Worm (Caenorhabditis elegans) whole organism, young adult: ENCODE measurements around the gene eng-1.

Experiments used
- B0019.2 ChIP-seq: fragments of 200-800 bp; sonication (Bioruptor generic); conservative IDR thresholded peaks from 2 replicates; pipeline ENCODE4 v1.3.6; 2022; ENCODE audit warnings: missing genetic modification reagents, missing genetic modification characterization, missing compliant biosample characterization
- B0336.3 ChIP-seq: fragments of 200-800 bp; sonication (Bioruptor generic); IDR thresholded peaks from 2 replicates; pipeline ENCODE4 v1.3.6; 2022; ENCODE audit warnings: missing genetic modification characterization, missing compliant biosample characterization
- C06A6.2 ChIP-seq: fragments of 200-800 bp; sonication (Bioruptor generic); conservative IDR thresholded peaks from 2 replicates; pipeline ENCODE4 v1.3.6; 2022; ENCODE audit warnings: missing genetic modification characterization, missing compliant biosample characterization
- D2030.7 ChIP-seq: fragments of 200-800 bp; sonication (Bioruptor generic); IDR thresholded peaks from 2 replicates; pipeline ENCODE4 v1.3.6; 2022; ENCODE audit warnings: missing genetic modification reagents, missing genetic modification characterization, missing compliant biosample characterization
- F10E7.11 ChIP-seq: sonication (generic microtip); optimal IDR thresholded peaks from 2 replicates; lab custom pipeline; 2017; ENCODE audit warnings: mild to moderate bottlenecking, missing genetic modification characterization, moderate library complexity, missing compliant biosample characterization
- F22D6.2 ChIP-seq: sonication (generic microtip); optimal IDR thresholded peaks from 2 replicates; lab custom pipeline; 2016; ENCODE audit warnings: mild to moderate bottlenecking, missing genetic modification characterization, missing compliant biosample characterization
- F37B4.10 ChIP-seq: fragments of 200-800 bp; sonication (Bioruptor generic); IDR thresholded peaks from 2 replicates; pipeline ENCODE4 v1.3.6; 2022; ENCODE audit warnings: missing genetic modification characterization, missing compliant biosample characterization
- F39B2.1 ChIP-seq: fragments of 200-800 bp; sonication (Bioruptor generic); IDR thresholded peaks from 2 replicates; pipeline ENCODE4 v1.3.6; 2022; ENCODE audit warnings: missing genetic modification reagents, missing genetic modification characterization, missing compliant biosample characterization
- K12H6.12 ChIP-seq: fragments of 200-800 bp; sonication (Bioruptor generic); optimal IDR thresholded peaks from 2 replicates; lab custom pipeline; 2018; ENCODE audit warnings: mild to moderate bottlenecking, missing genetic modification characterization, missing compliant biosample characterization
- Y53G8AR.9 ChIP-seq: fragments of 200-800 bp; sonication (Bioruptor generic); conservative IDR thresholded peaks from 2 replicates; pipeline ENCODE4 v1.3.6; 2022; ENCODE audit warnings: missing genetic modification reagents, missing genetic modification characterization, missing compliant biosample characterization
- Y67H2A.10 ChIP-seq: fragments of 200-800 bp; sonication (Bioruptor generic); conservative IDR thresholded peaks from 2 replicates; pipeline ENCODE4 v1.3.6; 2022; ENCODE audit warnings: missing genetic modification reagents, missing genetic modification characterization, missing compliant biosample characterization
- Y95B8A.8 ChIP-seq: fragments of 200-800 bp; sonication (Bioruptor generic); IDR thresholded peaks from 2 replicates; pipeline ENCODE4 v1.3.6; 2022; ENCODE audit warnings: missing genetic modification reagents, missing genetic modification characterization, missing compliant biosample characterization
- ama-1 ChIP-seq, 3 experiments: fragments of 150-350 bp in 1 of 3; sonication (generic microtip) in 2 of 3; optimal IDR thresholded peaks; 2 replicates each; lab custom pipeline; 2014 to 2018; ENCODE audit warnings: missing biosample characterization in 2 of 3, missing genetic modification characterization in 2 of 3, missing genetic modification reagents in 2 of 3
- athp-1 ChIP-seq: sonication (generic microtip); optimal IDR thresholded peaks from 2 replicates; lab custom pipeline; 2017; ENCODE audit warnings: mild to moderate bottlenecking, missing genetic modification characterization, missing compliant biosample characterization
- attf-5 ChIP-seq: fragments of 200-800 bp; sonication (Bioruptor generic); optimal IDR thresholded peaks from 2 replicates; lab custom pipeline; 2018; ENCODE audit warnings: mild to moderate bottlenecking, missing genetic modification characterization, missing compliant biosample characterization
- bed-1 ChIP-seq: fragments of 200-800 bp; sonication (Bioruptor generic); IDR thresholded peaks from 2 replicates; pipeline ENCODE4 v1.3.6; 2022; ENCODE audit warnings: missing genetic modification reagents, missing genetic modification characterization, missing compliant biosample characterization
- bed-2 ChIP-seq: fragments of 200-800 bp; sonication (Bioruptor generic); IDR thresholded peaks from 2 replicates; pipeline ENCODE4 v1.3.6; 2022; ENCODE audit warnings: missing genetic modification reagents, missing genetic modification characterization, missing compliant biosample characterization
- ccch-3 ChIP-seq: fragments of 200-800 bp; sonication (Bioruptor generic); optimal IDR thresholded peaks from 2 replicates; lab custom pipeline; 2018; ENCODE audit warnings: mild to moderate bottlenecking, missing genetic modification characterization, missing compliant biosample characterization
- cebp-2 ChIP-seq: fragments of 200-800 bp; sonication (Bioruptor generic); IDR thresholded peaks from 2 replicates; pipeline ENCODE4 v1.3.6; 2022; ENCODE audit warnings: missing genetic modification characterization, missing compliant biosample characterization
- ceh-79 ChIP-seq: sonication (generic microtip); optimal IDR thresholded peaks from 2 replicates; lab custom pipeline; 2017; ENCODE audit warnings: mild to moderate bottlenecking, missing genetic modification characterization, missing compliant biosample characterization
- ceh-91 ChIP-seq: fragments of 200-800 bp; sonication (Bioruptor generic); IDR thresholded peaks from 2 replicates; pipeline ENCODE4 v1.3.6; 2022; ENCODE audit warnings: missing genetic modification reagents, missing genetic modification characterization, missing compliant biosample characterization
- chd-7 ChIP-seq: sonication (generic microtip); optimal IDR thresholded peaks from 2 replicates; lab custom pipeline; 2016; ENCODE audit warnings: mild to moderate bottlenecking, missing genetic modification characterization, moderate library complexity, missing compliant biosample characterization
- dox-1 ChIP-seq: fragments of 200-800 bp; sonication (Bioruptor generic); IDR thresholded peaks from 2 replicates; pipeline ENCODE4 v1.3.6; 2022; ENCODE audit warnings: missing genetic modification reagents, missing genetic modification characterization, missing compliant biosample characterization
- dpff-1 ChIP-seq: sonication (generic microtip); optimal IDR thresholded peaks from 2 replicates; lab custom pipeline; 2017; ENCODE audit warnings: mild to moderate bottlenecking, missing genetic modification characterization, missing compliant biosample characterization
- egrh-3 ChIP-seq: fragments of 200-800 bp; sonication (Bioruptor generic); IDR thresholded peaks from 2 replicates; pipeline ENCODE4 v1.3.6; 2022; ENCODE audit warnings: missing genetic modification reagents, missing genetic modification characterization, missing compliant biosample characterization
- him-1 ChIP-seq: sonication (generic microtip); optimal IDR thresholded peaks from 2 replicates; lab custom pipeline; 2016; ENCODE audit warnings: missing genotype, missing genetic modification reagents, missing genetic modification characterization, missing compliant biosample characterization
- hlh-26 ChIP-seq: fragments of 200-800 bp; sonication (Bioruptor generic); conservative IDR thresholded peaks from 2 replicates; pipeline ENCODE4 v1.3.6; 2022; ENCODE audit warnings: missing genetic modification reagents, missing genetic modification characterization, missing compliant biosample characterization
- hmg-20 ChIP-seq: fragments of 200-800 bp; sonication (Bioruptor generic); IDR thresholded peaks from 2 replicates; pipeline ENCODE4 v1.3.6; 2022; ENCODE audit warnings: missing genetic modification reagents, missing genetic modification characterization, missing compliant biosample characterization
- hrde-1 ChIP-seq: sonication (generic microtip); optimal IDR thresholded peaks from 2 replicates; lab custom pipeline; 2016; ENCODE audit warnings: missing genetic modification characterization, mild to moderate bottlenecking, missing compliant biosample characterization, moderate library complexity, missing genotype, missing genetic modification reagents, borderline replicate concordance
- let-526 ChIP-seq: fragments of 200-800 bp; sonication (Bioruptor generic); IDR thresholded peaks from 2 replicates; pipeline ENCODE4 v1.3.6; 2022; ENCODE audit warnings: missing genetic modification reagents, missing genetic modification characterization, missing compliant biosample characterization
- lin-35 ChIP-seq, 3 experiments: fragments of 150-350 bp in 2 of 3; sonication (generic microtip) in 1 of 3; optimal IDR thresholded peaks; 2 replicates each; lab custom pipeline; 2014 to 2018; ENCODE audit warnings: missing biosample characterization in 3 of 3, missing genetic modification characterization in 3 of 3, missing genetic modification reagents in 3 of 3
- lin-40 ChIP-seq: sonication (generic microtip); optimal IDR thresholded peaks from 2 replicates; lab custom pipeline; 2016; ENCODE audit warnings: missing genetic modification characterization, mild to moderate bottlenecking, missing compliant biosample characterization, missing genotype, missing genetic modification reagents
- mcd-1 ChIP-seq: fragments of 200-800 bp; sonication (Bioruptor generic); IDR thresholded peaks from 2 replicates; pipeline ENCODE4 v1.3.6; 2022; ENCODE audit warnings: missing genetic modification reagents, missing genetic modification characterization, missing compliant biosample characterization
- mel-28 ChIP-seq: sonication (generic microtip); optimal IDR thresholded peaks from 2 replicates; lab custom pipeline; 2016; ENCODE audit warnings: borderline replicate concordance, mild to moderate bottlenecking, missing genetic modification characterization, missing compliant biosample characterization
- mes-4 ChIP-seq: sonication (generic microtip); optimal IDR thresholded peaks from 2 replicates; lab custom pipeline; 2016; ENCODE audit warnings: missing genotype, missing genetic modification characterization, missing compliant biosample characterization
- nfya-2 ChIP-seq: fragments of 200-800 bp; sonication (Bioruptor generic); IDR thresholded peaks from 2 replicates; pipeline ENCODE4 v1.3.6; 2022; ENCODE audit warnings: missing genetic modification reagents, missing genetic modification characterization, missing compliant biosample characterization
- nfyb-1 ChIP-seq: fragments of 200-800 bp; sonication (Bioruptor generic); IDR thresholded peaks from 2 replicates; pipeline ENCODE4 v1.3.6; 2022; ENCODE audit warnings: missing genetic modification reagents, missing genetic modification characterization, missing compliant biosample characterization
- pbrm-1 ChIP-seq: fragments of 200-800 bp; sonication (Bioruptor generic); IDR thresholded peaks from 2 replicates; pipeline ENCODE4 v1.3.6; 2022; ENCODE audit warnings: missing genetic modification reagents, missing genetic modification characterization, missing compliant biosample characterization
- rpc-1 ChIP-seq, 2 experiments: fragments of 150-350 bp in 1 of 2; sonication (generic microtip) in 1 of 2; optimal IDR thresholded peaks; 2 replicates each; lab custom pipeline; 2014 to 2018; ENCODE audit warnings: missing biosample characterization in 1 of 2, missing genetic modification characterization in 1 of 2, missing genetic modification reagents in 1 of 2, missing genotype in 1 of 2
- snpc-1.3 ChIP-seq: sonication (generic microtip); optimal IDR thresholded peaks from 2 replicates; lab custom pipeline; 2017; ENCODE audit warnings: missing genetic modification characterization, mild to moderate bottlenecking, missing compliant biosample characterization, antibody characterized with exemption, moderate library complexity, missing genotype, missing genetic modification reagents; ENCODE audit not compliant: insufficient read depth
- snpc-3.4 ChIP-seq: sonication (generic microtip); optimal IDR thresholded peaks from 2 replicates; lab custom pipeline; 2017; ENCODE audit warnings: missing genetic modification characterization, mild to moderate bottlenecking, missing compliant biosample characterization, antibody characterized with exemption, moderate library complexity, missing genotype, missing genetic modification reagents
- tbp1 ChIP-seq: fragments of 200-800 bp; sonication (Bioruptor generic); optimal IDR thresholded peaks from 2 replicates; lab custom pipeline; 2018; ENCODE audit warnings: mild to moderate bottlenecking, missing genetic modification characterization, missing compliant biosample characterization
- zfh-2 ChIP-seq: fragments of 200-800 bp; sonication (Bioruptor generic); conservative IDR thresholded peaks from 2 replicates; pipeline ENCODE4 v1.3.6; 2022; ENCODE audit warnings: missing genetic modification reagents, missing genetic modification characterization, missing compliant biosample characterization
- ztf-18 ChIP-seq: sonication (generic microtip); optimal IDR thresholded peaks from 2 replicates; lab custom pipeline; 2016; ENCODE audit warnings: missing genotype, mild to moderate bottlenecking, missing genetic modification characterization, missing compliant biosample characterization
- ztf-22 ChIP-seq: fragments of 200-800 bp; sonication (Bioruptor generic); optimal IDR thresholded peaks from 2 replicates; lab custom pipeline; 2018; ENCODE audit warnings: mild to moderate bottlenecking, missing genetic modification characterization, moderate library complexity, missing compliant biosample characterization
- ztf-26 ChIP-seq: sonication (generic microtip); optimal IDR thresholded peaks from 2 replicates; lab custom pipeline; 2017; ENCODE audit warnings: missing genetic modification characterization, missing compliant biosample characterization
- ztf-3 ChIP-seq: fragments of 200-800 bp; sonication (Bioruptor generic); optimal IDR thresholded peaks from 2 replicates; lab custom pipeline; 2018; ENCODE audit warnings: mild to moderate bottlenecking, missing genetic modification characterization, missing compliant biosample characterization
- ztf-6 ChIP-seq: fragments of 200-800 bp; sonication (Bioruptor generic); IDR thresholded peaks from 2 replicates; pipeline ENCODE4 v1.3.6; 2022; ENCODE audit warnings: missing genetic modification reagents, missing genetic modification characterization, missing compliant biosample characterization

Gene eng-1

ce11 chrIII:5853240-5853639 lies 15.1 kb downstream of the eng-1 start, which contains the start of gene ddx-23 (continued):
- TF ChIP-seq snpc-3.4 (tag; lab: Kevin White, UChicago) = peak; percentile 69
- no peak for TF ChIP-seq nfya-2 (GFP tag; lab: Robert Waterston, UW)
- TF ChIP-seq ccch-3 (GFP tag; lab: Kevin White, UChicago) = no peak
- no peak for TF ChIP-seq dpff-1 (tag; lab: Kevin White, UChicago)
- TF ChIP-seq C06A6.2 (GFP tag; lab: Robert Waterston, UW) = no peak
- TF ChIP-seq B0336.3 (GFP tag; lab: Robert Waterston, UW) = peak; percentile 40; the same call in 1 of the 2 replicates
- TF ChIP-seq Y67H2A.10 (GFP tag; lab: Robert Waterston, UW) = no peak
- no peak for TF ChIP-seq him-1
- no peak for TF ChIP-seq snpc-1.3
- peak; percentile 68; the same call in 1 of the 2 replicates for TF ChIP-seq F39B2.1 (GFP tag; lab: Robert Waterston, UW)
- TF ChIP-seq rpc-1 (optimal IDR thresholded peaks at IDR 0.05; lab: Kevin White, UChicago) = no peak
- TF ChIP-seq rpc-1 (tag; optimal IDR thresholded peaks at IDR 0.05; lab: Kevin White, UChicago) = no peak
- no peak for TF ChIP-seq ceh-91 (GFP tag; lab: Robert Waterston, UW)
- no peak for TF ChIP-seq B0019.2
- no peak for TF ChIP-seq hmg-20
- no peak; the same call in 1 of the 2 replicates for TF ChIP-seq Y53G8AR.9
- TF ChIP-seq hrde-1 (tag; lab: Kevin White, UChicago) = peak; percentile 6
- TF ChIP-seq ztf-6 (GFP tag; lab: Robert Waterston, UW) = no peak
- TF ChIP-seq F10E7.11 (tag; lab: Kevin White, UChicago) = peak; percentile 58
- peak; percentile 9 for TF ChIP-seq lin-40 (tag; lab: Kevin White, UChicago)
- peak; percentile 23 for TF ChIP-seq ama-1 (optimal IDR thresholded peaks at IDR 0.05; lab: Kevin White, UChicago)
- TF ChIP-seq ama-1 (GFP tag; optimal IDR thresholded peaks at IDR 0.05; lab: Kevin White, UChicago) = peak; percentile 14 to 53
- TF ChIP-seq ceh-79 (tag; lab: Kevin White, UChicago) = peak; percentile 39
- no peak for TF ChIP-seq chd-7 (tag; lab: Kevin White, UChicago)
- no peak for TF ChIP-seq egrh-3 (GFP tag; lab: Robert Waterston, UW)
- TF ChIP-seq ztf-26 (tag; lab: Kevin White, UChicago) = no peak
- peak in 1 of 3 experiments; percentile 61 for TF ChIP-seq lin-35 (GFP tag; optimal IDR thresholded peaks at IDR 0.05; lab: Kevin White, UChicago)
- TF ChIP-seq hlh-26 (GFP tag; lab: Robert Waterston, UW) = no peak
- no peak for TF ChIP-seq cebp-2 (GFP tag; lab: Robert Waterston, UW)
- TF ChIP-seq ztf-18 = peak; percentile 15
- no peak for TF ChIP-seq zfh-2 (GFP tag; lab: Robert Waterston, UW)
- 0 out of 2 replicates have a peak, but pooled peaks have one; percentile 37 for TF ChIP-seq pbrm-1 (GFP tag; lab: Robert Waterston, UW)
- peak; percentile 45 for TF ChIP-seq tbp1 (GFP tag; lab: Kevin White, UChicago)
- no peak for TF ChIP-seq ztf-22 (GFP tag; lab: Kevin White, UChicago)
- no peak for TF ChIP-seq dox-1 (GFP tag; lab: Robert Waterston, UW)
- peak; percentile 19 for TF ChIP-seq athp-1 (tag; lab: Kevin White, UChicago)
- TF ChIP-seq bed-1 = peak; percentile 29; the same call in 1 of the 2 replicates
- 0 out of 2 replicates have a peak, but pooled peaks have one; percentile 65 for TF ChIP-seq Y95B8A.8 (GFP tag; lab: Robert Waterston, UW)
- TF ChIP-seq bed-2 (GFP tag; lab: Robert Waterston, UW) = no peak
- TF ChIP-seq mcd-1 (GFP tag; lab: Robert Waterston, UW) = no peak
- no peak for TF ChIP-seq mel-28 (tag; lab: Kevin White, UChicago)
- no peak for TF ChIP-seq K12H6.12
- TF ChIP-seq mes-4 (tag; lab: Kevin White, UChicago) = no peak
- 0 out of 2 replicates have a peak, but pooled peaks have one; percentile 58 for TF ChIP-seq nfyb-1 (GFP tag; lab: Robert Waterston, UW)
- peak; percentile 9 for TF ChIP-seq attf-5 (GFP tag; lab: Kevin White, UChicago)
- no peak for TF ChIP-seq ztf-3 (GFP tag; lab: Kevin White, UChicago)
- TF ChIP-seq F37B4.10 (GFP tag; lab: Robert Waterston, UW) = no peak
- TF ChIP-seq let-526 (GFP tag; lab: Robert Waterston, UW) = no peak
- TF ChIP-seq D2030.7 (GFP tag; lab: Robert Waterston, UW) = no peak
- no peak for TF ChIP-seq F22D6.2 (tag; lab: Kevin White, UChicago)
